Worm (Caenorhabditis elegans) whole organism, early embryonic: ENCODE results near the gene mxl-3.

Source experiments
- B0310.2 ChIP-seq: sonication (generic microtip); optimal IDR thresholded peaks from 2 replicates; lab custom pipeline; 2016; ENCODE audit warnings: mild to moderate bottlenecking, missing genetic modification characterization, missing compliant biosample characterization
- F13C5.2 ChIP-seq: sonication (generic microtip); optimal IDR thresholded peaks from 2 replicates; lab custom pipeline; 2017; ENCODE audit warnings: mild to moderate bottlenecking, missing genetic modification characterization, inconsistent platforms, missing compliant biosample characterization
- aly-1 ChIP-seq: sonication (generic microtip); optimal IDR thresholded peaks from 2 replicates; lab custom pipeline; 2016; ENCODE audit warnings: missing genetic modification characterization, missing compliant biosample characterization
- ama-1 ChIP-seq: fragments of 150-350 bp; optimal IDR thresholded peaks from 2 replicates; lab custom pipeline; 2014
- ceh-13 ChIP-seq: fragments of 200-800 bp; sonication (Bioruptor generic); optimal IDR thresholded peaks from 2 replicates; lab custom pipeline; 2018; ENCODE audit warnings: mild to moderate bottlenecking, missing genetic modification characterization, missing compliant biosample characterization
- flt-1 ChIP-seq: fragments of 200-800 bp; sonication (Bioruptor generic); IDR thresholded peaks from 2 replicates; pipeline ENCODE4 v1.3.6; 2022; ENCODE audit warnings: missing genetic modification characterization, missing compliant biosample characterization
- hmg-4 ChIP-seq: fragments of 200-800 bp; sonication (Bioruptor generic); optimal IDR thresholded peaks from 2 replicates; lab custom pipeline; 2018; ENCODE audit warnings: mild to moderate bottlenecking, missing genetic modification characterization, missing compliant biosample characterization

DNA sequence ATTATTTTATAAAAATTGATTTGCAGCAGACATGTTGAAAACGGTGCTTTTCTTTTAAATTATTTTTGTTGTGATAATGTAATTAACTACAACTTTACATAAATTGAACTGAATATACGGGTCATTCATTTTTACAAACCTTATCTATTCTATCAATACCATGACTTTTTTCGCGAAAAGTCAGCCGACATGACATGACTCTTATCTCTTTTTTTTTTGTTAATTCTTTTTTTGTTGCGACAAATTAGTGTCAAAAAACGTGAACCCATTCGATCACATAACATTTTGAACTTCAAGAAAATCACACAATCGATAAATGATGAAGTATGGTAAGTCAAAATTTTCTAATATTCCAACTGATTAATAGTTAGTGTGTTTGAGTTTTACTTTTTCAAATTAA, 22.6 kb downstream of the mxl-3 start, which contains the start of gene sir-2.2:
- no peak for TF ChIP-seq flt-1 (GFP tag; lab: Robert Waterston, UW)
- no peak for TF ChIP-seq hmg-4 (GFP tag; lab: Kevin White, UChicago)
- TF ChIP-seq ama-1 (lab: Kevin White, UChicago), result no peak
- TF ChIP-seq ceh-13 (GFP tag; lab: Kevin White, UChicago), result no peak
- TF ChIP-seq aly-1 (tag; lab: Kevin White, UChicago), result no peak
- TF ChIP-seq F13C5.2 (tag; lab: Kevin White, UChicago), result no peak
- no peak for TF ChIP-seq B0310.2 (tag; lab: Kevin White, UChicago)
